Fruit fly (Drosophila melanogaster) whole organism, adult: ENCODE results near the gene CG9839.

Experiments used
- CG12768 ChIP-seq: fragments of 200-800 bp; sonication (Bioruptor generic); optimal IDR thresholded peaks from 2 replicates; lab custom pipeline; 2017; ENCODE audit warnings: missing biosample characterization, missing genetic modification characterization, mild to moderate bottlenecking, moderate library complexity, missing genetic modification reagents
- CG7045 ChIP-seq: fragments of 200-800 bp; sonication (Bioruptor generic); optimal IDR thresholded peaks from 2 replicates; lab custom pipeline; 2017; ENCODE audit warnings: missing biosample characterization, mild to moderate bottlenecking, missing genetic modification characterization
- CG7101 ChIP-seq: fragments of 200-800 bp; sonication (Bioruptor generic); optimal IDR thresholded peaks from 2 replicates; lab custom pipeline; 2018; ENCODE audit warnings: missing biosample characterization, mild to moderate bottlenecking, missing genetic modification characterization, moderate library complexity
- Clk ChIP-seq: fragments of 200-800 bp; sonication (Bioruptor generic); optimal IDR thresholded peaks from 2 replicates; lab custom pipeline; 2017; ENCODE audit warnings: missing biosample characterization, missing genetic modification characterization
- Mnt ChIP-seq: fragments of 200-800 bp; sonication (Bioruptor generic); optimal IDR thresholded peaks from 2 replicates; lab custom pipeline; 2016; ENCODE audit warnings: missing biosample characterization, mild to moderate bottlenecking, missing genetic modification characterization
- kay ChIP-seq: fragments of 200-800 bp; sonication (Bioruptor generic); peaks from one replicate; lab custom pipeline; 2016; ENCODE audit warnings: missing biosample characterization, missing genetic modification characterization, borderline replicate concordance
- ovo ChIP-seq: fragments of 200-800 bp; sonication (Bioruptor generic); optimal IDR thresholded peaks from 2 replicates; lab custom pipeline; 2016; ENCODE audit warnings: missing biosample characterization, missing genetic modification characterization
- pad ChIP-seq: fragments of 200-800 bp; sonication (Bioruptor generic); optimal IDR thresholded peaks from 3 replicates; lab custom pipeline; 2017; ENCODE audit warnings: missing biosample characterization, missing genetic modification characterization, mild to moderate bottlenecking, moderate library complexity, missing genetic modification reagents
- tj ChIP-seq: fragments of 200-800 bp; sonication (Bioruptor generic); optimal IDR thresholded peaks from 3 replicates; lab custom pipeline; 2017; ENCODE audit warnings: missing biosample characterization, mild to moderate bottlenecking, missing genetic modification characterization, moderate library complexity

- peak; percentile 86 for TF ChIP-seq kay (GFP tag; lab: Kevin White, UChicago)
- no peak for TF ChIP-seq Mnt
- no peak for TF ChIP-seq Clk (GFP tag; lab: Kevin White, UChicago)
- TF ChIP-seq pad (GFP tag; lab: Kevin White, UChicago), result no peak
- TF ChIP-seq CG7045 (GFP tag; lab: Kevin White, UChicago), result no peak
- TF ChIP-seq CG7101 (tag; lab: Kevin White, UChicago), result no peak
- no peak for TF ChIP-seq ovo (GFP tag; lab: Kevin White, UChicago)
- TF ChIP-seq tj (GFP tag; lab: Kevin White, UChicago), result no peak
- no peak for TF ChIP-seq CG12768 (GFP tag; lab: Kevin White, UChicago)
Measured at dm6 chr3R:8773135-8773534, 32.5 kb downstream of the CG9839 start, which contains the start of gene CG34301.
